Worm (Caenorhabditis elegans): ENCODE measurements around the gene bas-1.

- no peak for TF ChIP-seq skn-1 (tag; optimal IDR thresholded peaks at IDR 0.05)
- TF ChIP-seq nhr-76 (tag; optimal IDR thresholded peaks at IDR 0.05) = no peak
- no peak for TF ChIP-seq unc-130 (GFP tag; optimal IDR thresholded peaks at IDR 0.05)
- no peak for TF ChIP-seq ama-1 (optimal IDR thresholded peaks at IDR 0.05)
- no peak for TF ChIP-seq nhr-77 (tag; optimal IDR thresholded peaks at IDR 0.05)
- no peak for TF ChIP-seq unc-39 (tag; optimal IDR thresholded peaks at IDR 0.05)
- no peak for TF ChIP-seq arid-1 (GFP tag; conservative IDR thresholded peaks at IDR 0.05)
- no peak for TF ChIP-seq fkh-10 (GFP tag; optimal IDR thresholded peaks at IDR 0.05)
Observed at ce11 chrIII:5595445-5595844, 16.6 kb upstream of the bas-1 start, which contains the start of gene ced-6.
